Fruit fly (Drosophila melanogaster) whole organism, prepupa: ENCODE measurements around the gene Lamtor5.

Source experiments
- CG10631 ChIP-seq: fragments of 200-800 bp; sonication (Bioruptor generic); optimal IDR thresholded peaks from 2 replicates; lab custom pipeline; 2016; ENCODE audit warnings: missing biosample characterization, missing genetic modification characterization
- CG10669 ChIP-seq: fragments of 200-800 bp; sonication (Bioruptor generic); optimal IDR thresholded peaks from 3 replicates; lab custom pipeline; 2018; ENCODE audit warnings: missing biosample characterization, mild to moderate bottlenecking, missing genetic modification characterization, moderate library complexity
- CG11902 ChIP-seq: fragments of 200-800 bp; sonication (Bioruptor generic); optimal IDR thresholded peaks from 3 replicates; lab custom pipeline; 2016; ENCODE audit warnings: missing biosample characterization, missing genetic modification characterization
- CG16779 ChIP-seq: fragments of 200-800 bp; sonication (Bioruptor generic); optimal IDR thresholded peaks from 3 replicates; lab custom pipeline; 2017; ENCODE audit warnings: missing biosample characterization, mild to moderate bottlenecking, missing genetic modification characterization
- CG3032 ChIP-seq: fragments of 200-800 bp; optimal IDR thresholded peaks from 2 replicates; lab custom pipeline; 2019; ENCODE audit warnings: missing biosample characterization, mild to moderate bottlenecking, missing genetic modification characterization, moderate library complexity
- CG31627 ChIP-seq: fragments of 200-800 bp; sonication (Bioruptor generic); optimal IDR thresholded peaks from 3 replicates; lab custom pipeline; 2016; ENCODE audit warnings: missing biosample characterization, missing genetic modification characterization
- CG3919 ChIP-seq: fragments of 200-800 bp; sonication (Bioruptor generic); optimal IDR thresholded peaks from 3 replicates; lab custom pipeline; 2016; ENCODE audit warnings: missing biosample characterization, missing genetic modification characterization
- CG6163 ChIP-seq: fragments of 200-800 bp; sonication (Bioruptor generic); IDR thresholded peaks from 3 replicates; pipeline ENCODE4 v1.3.6; 2022; ENCODE audit warnings: missing biosample characterization, missing genetic modification characterization
- CG6792 ChIP-seq: fragments of 200-800 bp; sonication (Bioruptor generic); optimal IDR thresholded peaks from 3 replicates; lab custom pipeline; 2016; ENCODE audit warnings: missing biosample characterization, missing genetic modification characterization
- CG6808 ChIP-seq: fragments of 200-800 bp; sonication (Bioruptor generic); optimal IDR thresholded peaks from 3 replicates; lab custom pipeline; 2017; ENCODE audit warnings: missing biosample characterization, missing genetic modification characterization, mild to moderate bottlenecking, moderate library complexity, missing genetic modification reagents
- CG6854 ChIP-seq: fragments of 200-800 bp; sonication (Bioruptor generic); optimal IDR thresholded peaks from 2 replicates; lab custom pipeline; 2017; ENCODE audit warnings: missing biosample characterization, mild to moderate bottlenecking, missing genetic modification characterization
- CG7368 ChIP-seq: fragments of 200-800 bp; sonication (Bioruptor generic); optimal IDR thresholded peaks from 3 replicates; lab custom pipeline; 2016; ENCODE audit warnings: missing biosample characterization, missing genetic modification characterization
- CG8119 ChIP-seq: fragments of 200-800 bp; sonication (Bioruptor generic); IDR thresholded peaks from 3 replicates; pipeline ENCODE4 v1.3.6; 2022; ENCODE audit warnings: missing biosample characterization, missing genetic modification characterization
- CG8319 ChIP-seq: fragments of 200-800 bp; sonication (Bioruptor generic); optimal IDR thresholded peaks from 3 replicates; lab custom pipeline; 2016; ENCODE audit warnings: missing biosample characterization, missing genetic modification characterization
- CG8632 ChIP-seq: fragments of 200-800 bp; sonication (Bioruptor generic); optimal IDR thresholded peaks from 3 replicates; lab custom pipeline; 2016; ENCODE audit warnings: missing biosample characterization, missing genetic modification characterization
- CG9139 ChIP-seq: fragments of 200-800 bp; sonication (Bioruptor generic); optimal IDR thresholded peaks from 3 replicates; lab custom pipeline; 2017; ENCODE audit warnings: missing biosample characterization, mild to moderate bottlenecking, missing genetic modification characterization
- Eip75B ChIP-seq: fragments of 200-800 bp; sonication (Bioruptor generic); optimal IDR thresholded peaks from 3 replicates; lab custom pipeline; 2016; ENCODE audit warnings: missing biosample characterization, missing genetic modification characterization
- Eip93F ChIP-seq: fragments of 200-800 bp; sonication (Bioruptor generic); optimal IDR thresholded peaks from 2 replicates; lab custom pipeline; 2016; ENCODE audit warnings: missing biosample characterization, mild to moderate bottlenecking, missing genetic modification characterization
- Ets21C ChIP-seq: fragments of 200-800 bp; sonication (Bioruptor generic); optimal IDR thresholded peaks from 3 replicates; lab custom pipeline; 2016; ENCODE audit warnings: missing biosample characterization, missing genetic modification characterization
- Gug ChIP-seq: fragments of 200-800 bp; sonication (Bioruptor generic); IDR thresholded peaks from 2 replicates; pipeline ENCODE4 v1.3.6; 2022; ENCODE audit warnings: missing biosample characterization, missing genetic modification characterization
- Hr39 ChIP-seq: fragments of 200-800 bp; sonication (Bioruptor generic); optimal IDR thresholded peaks from 2 replicates; lab custom pipeline; 2016; ENCODE audit warnings: missing biosample characterization, missing genetic modification characterization
- Lpt ChIP-seq: fragments of 200-800 bp; sonication (Bioruptor generic); optimal IDR thresholded peaks from 3 replicates; lab custom pipeline; 2016; ENCODE audit warnings: missing biosample characterization, missing genetic modification characterization
- Met ChIP-seq: fragments of 200-800 bp; sonication (Bioruptor generic); optimal IDR thresholded peaks from 3 replicates; lab custom pipeline; 2016; ENCODE audit warnings: missing biosample characterization, missing genetic modification characterization
- Smox ChIP-seq: fragments of 200-800 bp; sonication (Bioruptor generic); optimal IDR thresholded peaks from 3 replicates; lab custom pipeline; 2016; ENCODE audit warnings: missing biosample characterization, missing genetic modification characterization
- Sox102F ChIP-seq: fragments of 200-800 bp; sonication (Bioruptor generic); optimal IDR thresholded peaks from 2 replicates; lab custom pipeline; 2016; ENCODE audit warnings: missing biosample characterization, mild to moderate bottlenecking, missing genetic modification characterization
- Sox14 ChIP-seq: fragments of 200-800 bp; sonication (Bioruptor generic); optimal IDR thresholded peaks from 3 replicates; lab custom pipeline; 2016; ENCODE audit warnings: missing biosample characterization, missing genetic modification characterization
- Sox15 ChIP-seq: fragments of 200-800 bp; sonication (Bioruptor generic); optimal IDR thresholded peaks from 3 replicates; lab custom pipeline; 2016; ENCODE audit warnings: missing biosample characterization, missing genetic modification characterization
- achi ChIP-seq: fragments of 200-800 bp; sonication (Bioruptor generic); optimal IDR thresholded peaks from 3 replicates; lab custom pipeline; 2016; ENCODE audit warnings: missing biosample characterization, missing genetic modification characterization
- cyc ChIP-seq: fragments of 200-800 bp; sonication (Bioruptor generic); optimal IDR thresholded peaks from 3 replicates; lab custom pipeline; 2016; ENCODE audit warnings: missing biosample characterization, missing genetic modification characterization
- dac ChIP-seq: fragments of 200-800 bp; sonication (Bioruptor generic); optimal IDR thresholded peaks from 2 replicates; lab custom pipeline; 2017; ENCODE audit warnings: missing biosample characterization, mild to moderate bottlenecking, missing genetic modification characterization
- dsx ChIP-seq: fragments of 200-800 bp; optimal IDR thresholded peaks from 3 replicates; lab custom pipeline; 2019; ENCODE audit warnings: missing biosample characterization, mild to moderate bottlenecking, missing genetic modification characterization, moderate library complexity; ENCODE audit not compliant: poor library complexity, severe bottlenecking
- eg ChIP-seq: fragments of 200-800 bp; sonication (Bioruptor generic); IDR thresholded peaks from 3 replicates; pipeline ENCODE4 v1.3.6; 2022; ENCODE audit warnings: missing biosample characterization, missing genetic modification characterization
- fd59A ChIP-seq: fragments of 200-800 bp; sonication (Bioruptor generic); optimal IDR thresholded peaks from 2 replicates; lab custom pipeline; 2017; ENCODE audit warnings: missing biosample characterization, mild to moderate bottlenecking, missing genetic modification characterization, missing genetic modification reagents
- fd85E ChIP-seq: fragments of 200-800 bp; sonication (Bioruptor generic); optimal IDR thresholded peaks from 3 replicates; lab custom pipeline; 2016; ENCODE audit warnings: missing biosample characterization, missing genetic modification characterization
- fkh ChIP-seq: fragments of 200-800 bp; sonication (Bioruptor generic); optimal IDR thresholded peaks from 3 replicates; lab custom pipeline; 2017; ENCODE audit warnings: missing biosample characterization, mild to moderate bottlenecking, missing genetic modification characterization, moderate library complexity
- lz ChIP-seq: fragments of 200-800 bp; sonication (Bioruptor generic); optimal IDR thresholded peaks from 3 replicates; lab custom pipeline; 2016; ENCODE audit warnings: missing biosample characterization, missing genetic modification characterization
- net ChIP-seq: fragments of 200-800 bp; sonication (Bioruptor generic); optimal IDR thresholded peaks from 3 replicates; lab custom pipeline; 2016; ENCODE audit warnings: missing biosample characterization, missing genetic modification characterization
- pdm3 ChIP-seq: fragments of 200-800 bp; sonication (Bioruptor generic); optimal IDR thresholded peaks from 3 replicates; lab custom pipeline; 2016; ENCODE audit warnings: missing biosample characterization, missing genetic modification characterization
- salr ChIP-seq, 2 experiments: fragments of 200-800 bp; sonication (Bioruptor generic); optimal IDR thresholded peaks; 3 replicates each; lab custom pipeline; 2016 to 2018; ENCODE audit warnings: missing biosample characterization in 2 of 2, missing genetic modification characterization in 2 of 2, mild to moderate bottlenecking in 1 of 2
- spab ChIP-seq: fragments of 200-800 bp; sonication (Bioruptor generic); optimal IDR thresholded peaks from 2 replicates; lab custom pipeline; 2017; ENCODE audit warnings: missing biosample characterization, mild to moderate bottlenecking, missing genetic modification characterization, missing genetic modification reagents
- ss ChIP-seq, 2 experiments: fragments of 200-800 bp; sonication (Bioruptor generic); optimal IDR thresholded peaks; 2 replicates in 1 of 2; 3 replicates in 1 of 2; lab custom pipeline; 2017 to 2018; ENCODE audit warnings: mild to moderate bottlenecking in 2 of 2, missing biosample characterization in 2 of 2, missing genetic modification characterization in 2 of 2, moderate library complexity in 1 of 2
- svp ChIP-seq: fragments of 200-800 bp; sonication (Bioruptor generic); peaks from one replicate; lab custom pipeline; 2016; ENCODE audit warnings: missing biosample characterization, missing genetic modification characterization
- topi ChIP-seq: fragments of 200-800 bp; sonication (Bioruptor generic); optimal IDR thresholded peaks from 3 replicates; lab custom pipeline; 2016; ENCODE audit warnings: missing biosample characterization, missing genetic modification characterization
- vri ChIP-seq: fragments of 200-800 bp; sonication (Bioruptor generic); optimal IDR thresholded peaks from 3 replicates; lab custom pipeline; 2016; ENCODE audit warnings: missing biosample characterization, mild to moderate bottlenecking, missing genetic modification characterization

The Lamtor5 gene

DNA sequence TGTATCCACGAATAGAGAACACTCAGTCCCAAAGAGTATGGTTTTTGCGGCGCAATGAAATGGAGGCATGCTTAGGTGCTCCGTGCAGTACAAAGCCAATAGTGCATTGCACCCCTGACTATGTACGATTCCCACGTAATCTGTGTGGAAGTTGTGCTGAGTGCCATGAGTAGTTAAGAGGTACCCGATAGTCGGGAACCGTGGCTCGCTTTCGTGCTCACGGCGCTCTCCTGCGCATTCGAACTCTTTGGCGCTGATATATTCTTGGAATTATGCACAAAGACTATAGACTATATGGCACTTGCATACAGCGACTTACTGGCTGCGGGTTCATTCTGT lies 34.2 kb downstream of the Lamtor5 start (continued):
- TF ChIP-seq lz (GFP tag; lab: Kevin White, UChicago) (peak; percentile 80), CG16779 (peak; percentile 48), CG9139 (peak; percentile 53), spab (GFP tag; lab: Kevin White, UChicago) (peak; percentile 63), Sox15 (GFP tag; lab: Kevin White, UChicago) (peak; percentile 70), CG8632 (GFP tag; lab: Kevin White, UChicago) (peak; percentile 67), achi (GFP tag; lab: Kevin White, UChicago) (peak; percentile 69), Ets21C (GFP tag; lab: Kevin White, UChicago) (peak; percentile 72), dsx (peak; percentile 57), CG10631 (GFP tag; lab: Kevin White, UChicago) (peak; percentile 60), dac (GFP tag; lab: Kevin White, UChicago) (no peak), ss (GFP tag; optimal IDR thresholded peaks at IDR 0.05; lab: Kevin White, UChicago) (peak; percentile 66 to 76), CG10669 (GFP tag; lab: Kevin White, UChicago) (peak; percentile 67), cyc (peak; percentile 84), Gug (GFP tag; lab: Robert Waterston, UW) (peak; percentile 60), Sox102F (peak; percentile 69), Eip75B (peak; percentile 76), vri (GFP tag; lab: Kevin White, UChicago) (peak; percentile 74), Lpt (GFP tag; lab: Kevin White, UChicago) (peak; percentile 50), fd85E (peak; percentile 58), CG6792 (peak; percentile 81), CG7368 (GFP tag; lab: Kevin White, UChicago) (peak; percentile 69), CG6163 (GFP tag; lab: Robert Waterston, UW) (peak; percentile 66), fd59A (GFP tag; lab: Kevin White, UChicago) (peak; percentile 63), svp (peak; percentile 98), CG8319 (GFP tag; lab: Kevin White, UChicago) (peak; percentile 64), CG11902 (GFP tag; lab: Kevin White, UChicago) (peak; percentile 55), net (GFP tag; lab: Kevin White, UChicago) (peak; percentile 71), Sox14 (GFP tag; lab: Kevin White, UChicago) (peak; percentile 95), salr (GFP tag; optimal IDR thresholded peaks at IDR 0.05; lab: Kevin White, UChicago) (peak in 1 of 2 experiments; percentile 42), CG3919 (GFP tag; lab: Kevin White, UChicago) (peak; percentile 76), Met (GFP tag; lab: Kevin White, UChicago) (peak; percentile 81), Smox (GFP tag; lab: Kevin White, UChicago) (peak; percentile 73), CG3032 (peak; percentile 53)

- no peak for TF ChIP-seq CG8119 (GFP tag; lab: Robert Waterston, UW)
- peak; percentile 75 for TF ChIP-seq Eip93F
- no peak for TF ChIP-seq CG6808 (GFP tag; lab: Kevin White, UChicago)
- TF ChIP-seq CG10631 (GFP tag; lab: Kevin White, UChicago) = no peak
- TF ChIP-seq fkh = no peak
Measured at dm6 chrX:1823883-1824609, 34.7 kb downstream of the Lamtor5 start.

- TF ChIP-seq CG11902 (GFP tag; lab: Kevin White, UChicago) (no peak), Ets21C (GFP tag; lab: Kevin White, UChicago) (no peak), dac (GFP tag; lab: Kevin White, UChicago) (no peak), pdm3 (no peak), eg (GFP tag; lab: Robert Waterston, UW) (no peak), lz (GFP tag; lab: Kevin White, UChicago) (no peak), Smox (GFP tag; lab: Kevin White, UChicago) (no peak), net (GFP tag; lab: Kevin White, UChicago) (no peak), CG8119 (GFP tag; lab: Robert Waterston, UW) (no peak), achi (GFP tag; lab: Kevin White, UChicago) (no peak), topi (GFP tag; lab: Kevin White, UChicago) (no peak), CG9139 (no peak), CG6854 (no peak), CG3032 (no peak), Hr39 (GFP tag; lab: Kevin White, UChicago) (no peak), CG31627 (GFP tag; lab: Kevin White, UChicago) (no peak), CG8632 (GFP tag; lab: Kevin White, UChicago) (no peak)
Measured at dm6 chrX:1822281-1822680, 36.5 kb downstream of the Lamtor5 start, which contains the start of gene CG14811. CG14811 (minus strand) TSS chrX:1822381.
